Worm (Caenorhabditis elegans): Measurements from ENCODE around the gene sri-61.

DNA sequence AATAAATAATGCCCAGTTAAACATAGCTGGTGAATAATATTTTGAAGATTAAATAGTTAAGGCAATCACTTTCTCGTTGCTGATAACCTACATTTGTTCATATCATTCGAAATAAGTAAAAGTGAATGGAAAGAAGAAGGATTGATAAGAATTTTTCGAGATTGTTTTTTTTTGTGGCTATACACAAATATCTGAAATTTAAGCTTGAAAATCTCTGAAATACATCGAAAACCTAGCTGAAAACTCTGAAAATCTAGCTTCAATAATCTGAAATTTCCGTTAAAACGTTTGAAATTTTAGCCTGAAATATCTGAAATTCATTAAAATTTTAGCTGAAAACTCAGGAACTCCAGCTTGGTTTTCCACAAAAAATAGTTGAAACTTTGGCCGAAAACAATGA is 39.5 kb upstream of the sri-61 start, which contains the start of gene T05A8.6:
- TF ChIP-seq flt-1 (GFP tag; IDR thresholded peaks at IDR 0.05) (no peak), F13C5.2 (tag; optimal IDR thresholded peaks at IDR 0.05) (no peak), pes-1 (GFP tag; IDR thresholded peaks at IDR 0.05) (no peak), ama-1 (optimal IDR thresholded peaks at IDR 0.05) (no peak)
